Fruit fly (Drosophila melanogaster) whole organism, embryonic: ENCODE data around the gene Sec15.

ENCODE experiments used
- Asciz ChIP-seq: fragments of 200-800 bp; sonication (Bioruptor generic); optimal IDR thresholded peaks from 2 replicates; lab custom pipeline; 2017; ENCODE audit warnings: missing biosample characterization, mild to moderate bottlenecking, missing genetic modification characterization, missing genetic modification reagents
- CG10209 ChIP-seq: fragments of 200-800 bp; sonication (Bioruptor generic); optimal IDR thresholded peaks from 3 replicates; lab custom pipeline; 2017; ENCODE audit warnings: missing biosample characterization, mild to moderate bottlenecking, missing genetic modification characterization, missing genetic modification reagents
- CG10274 ChIP-seq: fragments of 200-800 bp; sonication (Bioruptor generic); optimal IDR thresholded peaks from 3 replicates; lab custom pipeline; 2017; ENCODE audit warnings: missing biosample characterization, mild to moderate bottlenecking, missing genetic modification characterization
- CG12219 ChIP-seq: fragments of 200-800 bp; sonication (Bioruptor generic); optimal IDR thresholded peaks from 3 replicates; lab custom pipeline; 2018; ENCODE audit warnings: missing biosample characterization, mild to moderate bottlenecking, missing genetic modification characterization
- CG12769 ChIP-seq: fragments of 200-800 bp; sonication (Bioruptor generic); optimal IDR thresholded peaks from 2 replicates; lab custom pipeline; 2019; ENCODE audit warnings: missing biosample characterization, mild to moderate bottlenecking, missing genetic modification characterization, moderate library complexity
- CG14050 ChIP-seq: fragments of 200-800 bp; sonication (Bioruptor generic); IDR thresholded peaks from 3 replicates; pipeline ENCODE4 v1.3.6; 2022; ENCODE audit warnings: missing biosample characterization, missing genetic modification characterization
- CG18599 ChIP-seq: fragments of 200-800 bp; sonication (Bioruptor generic); optimal IDR thresholded peaks from 3 replicates; lab custom pipeline; 2017; ENCODE audit warnings: missing biosample characterization, missing genetic modification characterization, mild to moderate bottlenecking, moderate library complexity, missing genetic modification reagents
- CG34376 ChIP-seq: fragments of 200-800 bp; sonication (Bioruptor generic); optimal IDR thresholded peaks from 2 replicates; lab custom pipeline; 2018; ENCODE audit warnings: missing biosample characterization, mild to moderate bottlenecking, missing genetic modification characterization
- CG5245 ChIP-seq: fragments of 200-800 bp; sonication (Bioruptor generic); optimal IDR thresholded peaks from 3 replicates; lab custom pipeline; 2016; ENCODE audit warnings: missing biosample characterization, missing genetic modification characterization
- GATAe ChIP-seq: fragments of 200-800 bp; sonication (Bioruptor generic); conservative IDR thresholded peaks from 2 replicates; pipeline ENCODE4 v1.3.6; 2022; ENCODE audit warnings: missing biosample characterization, missing genetic modification characterization
- Hey ChIP-seq: fragments of 200-800 bp; sonication (Bioruptor generic); optimal IDR thresholded peaks from 3 replicates; lab custom pipeline; 2018; ENCODE audit warnings: missing biosample characterization, mild to moderate bottlenecking, missing genetic modification characterization
- HmgZ ChIP-seq: fragments of 200-800 bp; sonication (Bioruptor generic); optimal IDR thresholded peaks from 2 replicates; lab custom pipeline; 2018; ENCODE audit warnings: missing biosample characterization, mild to moderate bottlenecking, missing genetic modification characterization
- Med ChIP-seq: fragments of 200-800 bp; sonication (Bioruptor generic); peaks from one replicate; lab custom pipeline; 2016; ENCODE audit warnings: missing biosample characterization, missing genetic modification characterization, mild to moderate bottlenecking, inconsistent platforms, moderate library complexity
- NC2β ChIP-seq: fragments of 200-800 bp; sonication (Bioruptor generic); optimal IDR thresholded peaks from 2 replicates; lab custom pipeline; 2016; ENCODE audit warnings: missing biosample characterization, missing genetic modification characterization
- Pdp1 ChIP-seq, 2 experiments: fragments of 200-800 bp; sonication (Bioruptor generic); optimal IDR thresholded peaks; 3 replicates each; lab custom pipeline; 2016; ENCODE audit warnings: missing biosample characterization in 2 of 2, missing genetic modification characterization in 2 of 2, mild to moderate bottlenecking in 1 of 2, moderate library complexity in 1 of 2
- TFAM ChIP-seq: fragments of 200-800 bp; sonication (Bioruptor generic); optimal IDR thresholded peaks from 2 replicates; lab custom pipeline; 2017; ENCODE audit warnings: missing biosample characterization, missing genetic modification characterization, inconsistent platforms
- cas ChIP-seq: fragments of 200-800 bp; sonication (Bioruptor generic); IDR thresholded peaks from 2 replicates; pipeline ENCODE4 v1.3.6; 2022; ENCODE audit warnings: missing biosample characterization, missing genetic modification characterization
- crol ChIP-seq: fragments of 200-800 bp; sonication (Bioruptor generic); IDR thresholded peaks from 2 replicates; pipeline ENCODE4 v1.3.6; 2022; ENCODE audit warnings: missing biosample characterization, missing genetic modification characterization
- cwo ChIP-seq: fragments of 200-800 bp; sonication (Bioruptor generic); optimal IDR thresholded peaks from 3 replicates; lab custom pipeline; 2017; ENCODE audit warnings: missing biosample characterization, missing genetic modification characterization, mild to moderate bottlenecking, moderate library complexity, missing genetic modification reagents
- dmrt99B ChIP-seq: fragments of 200-800 bp; sonication (Bioruptor generic); optimal IDR thresholded peaks from 2 replicates; lab custom pipeline; 2018; ENCODE audit warnings: missing biosample characterization, mild to moderate bottlenecking, missing genetic modification characterization, moderate library complexity
- dysf ChIP-seq: fragments of 200-800 bp; sonication (Bioruptor generic); IDR thresholded peaks from 3 replicates; pipeline ENCODE4 v1.3.6; 2022; ENCODE audit warnings: missing biosample characterization, missing genetic modification characterization
- emc ChIP-seq: fragments of 200-800 bp; sonication (Bioruptor generic); optimal IDR thresholded peaks from 2 replicates; lab custom pipeline; 2016; ENCODE audit warnings: missing biosample characterization, missing genetic modification characterization
- exex ChIP-seq: fragments of 200-800 bp; sonication (Bioruptor generic); optimal IDR thresholded peaks from 4 replicates; lab custom pipeline; 2018; ENCODE audit warnings: missing biosample characterization, mild to moderate bottlenecking, missing genetic modification characterization, moderate library complexity
- gem ChIP-seq: fragments of 200-800 bp; sonication (Bioruptor generic); optimal IDR thresholded peaks from 2 replicates; lab custom pipeline; 2019; ENCODE audit warnings: missing biosample characterization, mild to moderate bottlenecking, missing genetic modification characterization, moderate library complexity
- grn ChIP-seq: fragments of 200-800 bp; sonication (Bioruptor generic); optimal IDR thresholded peaks from 3 replicates; lab custom pipeline; 2017; ENCODE audit warnings: missing biosample characterization, missing genetic modification characterization
- kah ChIP-seq: fragments of 200-800 bp; sonication (Bioruptor generic); optimal IDR thresholded peaks from 2 replicates; lab custom pipeline; 2018; ENCODE audit warnings: missing biosample characterization, mild to moderate bottlenecking, missing genetic modification characterization
- lab ChIP-seq: fragments of 200-800 bp; sonication (Bioruptor generic); optimal IDR thresholded peaks from 3 replicates; lab custom pipeline; 2017; ENCODE audit warnings: missing biosample characterization, missing genetic modification characterization, mild to moderate bottlenecking, moderate library complexity, missing genetic modification reagents
- mirr ChIP-seq: fragments of 200-800 bp; sonication (Bioruptor generic); optimal IDR thresholded peaks from 3 replicates; lab custom pipeline; 2018; ENCODE audit warnings: missing biosample characterization, mild to moderate bottlenecking, missing genetic modification characterization
- nerfin-2 ChIP-seq: fragments of 200-800 bp; sonication (Bioruptor generic); IDR thresholded peaks from 2 replicates; pipeline ENCODE4 v1.3.6; 2022; ENCODE audit warnings: missing biosample characterization, missing genetic modification characterization; ENCODE audit not compliant: partially characterized antibody
- nmo ChIP-seq: fragments of 200-800 bp; sonication (Bioruptor generic); optimal IDR thresholded peaks from 2 replicates; lab custom pipeline; 2018; ENCODE audit warnings: missing biosample characterization, mild to moderate bottlenecking, missing genetic modification characterization, moderate library complexity
- oc ChIP-seq: fragments of 200-800 bp; sonication (Bioruptor generic); optimal IDR thresholded peaks from 2 replicates; lab custom pipeline; 2018; ENCODE audit warnings: missing biosample characterization, mild to moderate bottlenecking, missing genetic modification characterization, moderate library complexity
- ro ChIP-seq: fragments of 200-800 bp; sonication (Bioruptor generic); IDR thresholded peaks from 2 replicates; pipeline ENCODE4 v1.3.6; 2022; ENCODE audit warnings: missing biosample characterization, missing genetic modification characterization
- sd ChIP-seq: fragments of 200-800 bp; sonication (Bioruptor generic); optimal IDR thresholded peaks from 3 replicates; lab custom pipeline; 2018; ENCODE audit warnings: missing biosample characterization, mild to moderate bottlenecking, missing genetic modification characterization, moderate library complexity
- sens ChIP-seq: fragments of 200-800 bp; sonication (Bioruptor generic); peaks from one replicate; lab custom pipeline; 2016; ENCODE audit warnings: missing biosample characterization, missing genetic modification characterization
- sens-2 ChIP-seq: fragments of 200-800 bp; sonication (Bioruptor generic); IDR thresholded peaks from 2 replicates; pipeline ENCODE4 v1.3.6; 2022; ENCODE audit warnings: missing biosample characterization, missing genetic modification characterization
- slou ChIP-seq: fragments of 200-800 bp; sonication (Bioruptor generic); optimal IDR thresholded peaks from 3 replicates; lab custom pipeline; 2016; ENCODE audit warnings: missing biosample characterization, missing genetic modification characterization
- sug ChIP-seq: fragments of 200-800 bp; optimal IDR thresholded peaks from 2 replicates; lab custom pipeline; 2019; ENCODE audit warnings: missing biosample characterization, mild to moderate bottlenecking, missing genetic modification characterization, moderate library complexity
- vnd ChIP-seq: fragments of 200-800 bp; sonication (Bioruptor generic); IDR thresholded peaks from 3 replicates; pipeline ENCODE4 v1.3.6; 2022; ENCODE audit warnings: missing biosample characterization, missing genetic modification characterization; ENCODE audit not compliant: partially characterized antibody
- wdn ChIP-seq: fragments of 200-800 bp; sonication (Bioruptor generic); IDR thresholded peaks from 2 replicates; pipeline ENCODE4 v1.3.6; 2022; ENCODE audit warnings: missing biosample characterization, missing genetic modification characterization

Sec15 gene

DNA sequence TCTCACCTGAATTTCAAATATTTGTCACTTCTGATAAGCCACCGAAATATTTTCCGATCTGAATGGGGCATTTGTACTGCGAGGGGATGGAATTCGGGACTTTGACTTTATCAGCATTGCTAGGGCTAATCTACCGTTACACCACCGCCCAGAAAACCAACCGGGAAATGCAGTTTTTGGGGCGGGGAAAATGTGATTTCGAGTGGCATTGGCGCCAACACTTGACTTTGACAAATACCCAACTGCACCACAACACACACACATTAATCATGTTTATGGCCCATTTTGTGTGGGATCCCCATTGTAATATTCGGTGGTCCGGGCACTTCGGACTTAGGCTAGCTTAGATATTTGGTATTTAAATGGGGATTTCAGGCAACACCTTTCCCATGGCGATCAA lies 28.8 kb downstream of the Sec15 start:
- TF ChIP-seq CG5245, result no peak
- no peak for TF ChIP-seq CG12219 (GFP tag; lab: Kevin White, UChicago)
- peak; percentile 56 for TF ChIP-seq vnd (GFP tag; lab: Robert Waterston, UW)
- no peak for TF ChIP-seq NC2β (GFP tag; lab: Kevin White, UChicago)
- TF ChIP-seq sd (tag; lab: Kevin White, UChicago), result peak; percentile 60
- no peak for TF ChIP-seq dysf (GFP tag; lab: Robert Waterston, UW)
- TF ChIP-seq CG10274 (GFP tag; lab: Kevin White, UChicago), result no peak
- no peak for TF ChIP-seq cas (GFP tag; lab: Robert Waterston, UW)
- no peak for TF ChIP-seq nmo (GFP tag; lab: Kevin White, UChicago)
- no peak for TF ChIP-seq wdn (GFP tag; lab: Robert Waterston, UW)
- TF ChIP-seq CG14050 (GFP tag; lab: Robert Waterston, UW), result no peak
- peak; percentile 40 for TF ChIP-seq sens (GFP tag; lab: Kevin White, UChicago)
- TF ChIP-seq oc (tag; lab: Kevin White, UChicago), result no peak
- peak; percentile 43 for TF ChIP-seq Med (GFP tag; lab: Kevin White, UChicago)
- TF ChIP-seq kah (GFP tag; lab: Kevin White, UChicago), result no peak
- TF ChIP-seq CG10209 (GFP tag; lab: Kevin White, UChicago), result no peak
- no peak for TF ChIP-seq dmrt99B (tag; lab: Kevin White, UChicago)
- peak; percentile 45; the same call in 1 of the 2 replicates for TF ChIP-seq sens-2
- TF ChIP-seq lab (GFP tag; lab: Kevin White, UChicago), result peak; percentile 32
- no peak for TF ChIP-seq Asciz (GFP tag; lab: Kevin White, UChicago)
- peak in 1 of 2 experiments; percentile 47 for TF ChIP-seq Pdp1 (GFP tag; optimal IDR thresholded peaks at IDR 0.05; lab: Kevin White, UChicago)
- TF ChIP-seq TFAM (GFP tag; lab: Kevin White, UChicago), result no peak
- TF ChIP-seq crol, result 0 out of 2 replicates have a peak, but pooled peaks have one; percentile 21
- no peak for TF ChIP-seq slou

DNA sequence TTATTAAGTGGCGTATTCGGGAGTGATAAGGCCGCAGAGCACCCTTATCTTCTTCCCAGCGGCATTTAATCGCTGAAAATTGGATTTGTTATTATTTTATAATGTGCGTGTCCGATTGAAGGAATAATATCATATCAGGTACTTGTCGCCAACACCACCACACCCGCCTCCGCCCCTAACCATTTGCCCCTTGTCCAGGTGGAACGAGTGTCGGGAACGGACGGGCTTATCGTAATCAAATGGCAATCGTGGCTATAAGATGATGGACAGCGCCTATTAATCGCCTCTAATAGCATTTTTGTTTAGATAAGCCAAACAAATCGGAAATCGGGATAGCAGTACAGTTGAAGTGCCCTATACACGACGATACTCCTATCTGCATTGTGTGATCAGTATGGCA lies 29.6 kb downstream of the Sec15 start:
- TF ChIP-seq CG18599 (GFP tag; lab: Kevin White, UChicago), result peak; percentile 11
- TF ChIP-seq emc, result no peak
- TF ChIP-seq Med (GFP tag; lab: Kevin White, UChicago), result peak; percentile 38
- peak; percentile 40; the same call in 1 of the 2 replicates for TF ChIP-seq GATAe (GFP tag; lab: Robert Waterston, UW)
- peak; percentile 100 for TF ChIP-seq exex
- no peak for TF ChIP-seq ro
- TF ChIP-seq sd (tag; lab: Kevin White, UChicago), result peak; percentile 92
- TF ChIP-seq Hey, result peak; percentile 67
- TF ChIP-seq CG34376 (GFP tag; lab: Kevin White, UChicago), result peak; percentile 84
- TF ChIP-seq grn (GFP tag; lab: Kevin White, UChicago), result peak; percentile 99
- peak; percentile 53 for TF ChIP-seq HmgZ (tag; lab: Kevin White, UChicago)
- TF ChIP-seq nerfin-2, result no peak
- TF ChIP-seq CG12769 (tag; lab: Kevin White, UChicago), result peak; percentile 94
- peak; percentile 81 for TF ChIP-seq sug (tag; lab: Kevin White, UChicago)
- no peak for TF ChIP-seq gem
- TF ChIP-seq crol, result peak; percentile 78; the same call in 1 of the 2 replicates
- TF ChIP-seq vnd (GFP tag; lab: Robert Waterston, UW), result peak; percentile 55; the same call in 2 of the 3 replicates
- TF ChIP-seq lab (GFP tag; lab: Kevin White, UChicago), result peak; percentile 11
- TF ChIP-seq mirr (GFP tag; lab: Kevin White, UChicago), result peak; percentile 90
- peak; percentile 11 for TF ChIP-seq cwo (GFP tag; lab: Kevin White, UChicago)
